Fruit fly (Drosophila melanogaster) whole organism, larva: Measurements from ENCODE around the gene Fer2.

Experiments used
- noc ChIP-seq: fragments of 200-800 bp; sonication (Bioruptor generic); optimal IDR thresholded peaks from 3 replicates; lab custom pipeline; 2019; ENCODE audit warnings: missing biosample characterization, mild to moderate bottlenecking, missing genetic modification characterization, moderate library complexity

Gene Fer2

DNA sequence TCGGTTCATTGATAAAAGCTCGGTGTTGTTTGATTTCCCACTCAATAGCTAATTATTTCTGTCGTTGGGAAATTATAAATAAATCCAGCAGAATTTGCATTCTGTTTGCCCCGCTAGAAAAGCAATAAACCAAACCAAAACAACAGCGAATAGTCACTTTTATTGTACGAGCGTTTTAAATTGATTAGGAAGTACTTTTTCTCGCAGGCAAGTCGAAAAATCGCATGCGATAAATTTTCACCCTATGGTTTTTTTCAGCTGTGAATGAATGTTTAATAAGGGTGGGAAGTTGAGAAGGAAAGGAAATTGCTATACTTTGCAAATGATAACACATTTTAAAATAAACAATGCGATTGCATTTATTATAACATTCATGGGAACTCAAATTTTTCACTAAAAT lies 4.9 kb upstream of the Fer2 start:
- TF ChIP-seq noc (tag; lab: Kevin White, UChicago) = no peak

dm6 chr3R:16154682-16155081 lies 3.6 kb upstream of the Fer2 start, which contains the start of gene CG6006:
CG6006 (plus strand) TSS chr3R:16154982.
- no peak for TF ChIP-seq noc (tag; lab: Kevin White, UChicago)

DNA sequence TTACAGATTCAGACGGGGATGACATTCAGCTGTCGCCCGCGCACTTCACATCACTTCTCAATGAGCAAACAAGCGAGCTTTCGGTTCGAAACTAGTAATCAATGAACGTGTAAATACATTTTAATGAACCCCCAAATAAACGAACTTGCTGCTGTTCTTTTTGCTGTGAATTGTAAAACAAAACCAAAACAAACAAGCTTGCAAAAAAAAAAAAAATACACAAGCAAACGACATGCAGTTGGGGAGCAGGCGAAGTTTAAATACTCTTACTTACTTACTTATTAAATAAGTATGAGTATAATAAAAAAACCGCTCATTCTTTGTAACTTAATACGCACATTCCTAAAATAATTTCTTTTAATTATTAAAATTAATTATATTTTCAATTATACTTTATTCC lies 3.2 kb upstream of the Fer2 start:
- no peak for TF ChIP-seq noc (tag; lab: Kevin White, UChicago)

dm6 chr3R:16153356-16153905 lies 2.3 kb upstream of the Fer2 start:
- TF ChIP-seq noc (tag; lab: Kevin White, UChicago) = no peak

DNA sequence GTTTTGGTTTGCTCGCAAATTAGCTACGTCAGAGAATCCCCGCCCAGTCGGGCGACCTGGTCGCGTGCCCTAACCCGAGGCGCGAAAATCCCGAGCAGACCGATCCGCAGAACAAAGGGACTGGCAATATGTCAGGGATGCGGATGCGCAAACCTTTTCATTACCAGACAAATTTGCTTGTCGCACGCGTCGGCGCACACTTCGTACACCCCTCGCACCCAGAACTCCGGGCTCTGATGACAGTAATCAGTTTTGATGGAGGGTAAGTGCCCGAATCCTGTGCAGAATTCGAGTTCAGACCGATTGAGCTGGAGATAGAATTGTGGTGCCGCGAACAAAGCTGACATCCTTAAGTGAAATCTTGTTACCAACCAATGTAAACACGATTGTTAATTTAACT lies 1.3 kb upstream of the Fer2 start:
- TF ChIP-seq noc (tag; lab: Kevin White, UChicago) = no peak

DNA sequence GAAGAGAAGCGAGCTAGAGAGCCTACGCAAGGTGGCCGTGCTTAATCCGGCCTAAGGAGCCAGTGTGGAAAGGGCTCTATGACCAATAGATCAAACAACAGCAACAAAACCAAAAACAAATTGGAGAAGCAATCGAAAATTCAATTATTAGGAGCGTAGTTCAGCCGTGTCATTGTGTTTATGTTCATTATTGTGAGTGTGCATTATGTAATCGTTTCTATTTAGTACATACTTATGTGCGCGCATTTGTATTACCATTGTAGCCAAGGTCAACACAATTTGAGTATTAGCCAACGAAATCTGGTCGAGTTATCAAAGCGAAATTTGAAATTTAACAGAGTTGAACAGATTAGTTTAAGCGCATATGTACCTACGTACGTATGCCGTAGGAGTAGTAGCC lies 2.4 kb downstream of the Fer2 start:
- TF ChIP-seq noc (tag; lab: Kevin White, UChicago) = no peak

dm6 chr3R:16146632-16147453 lies 4.3 kb downstream of the Fer2 start, which contains the start of the genes Mic26-27 and CG5916:
Mic26-27 (minus strand) TSS chr3R:16146855.
CG5916 (plus strand) TSS chr3R:16147029.
- TF ChIP-seq noc (tag; lab: Kevin White, UChicago) = peak; percentile 3

dm6 chr3R:16135616-16136015 lies 15.5 kb downstream of the Fer2 start:
- TF ChIP-seq noc (tag; lab: Kevin White, UChicago) = no peak

dm6 chr3R:16128471-16128870 lies 22.6 kb downstream of the Fer2 start:
- TF ChIP-seq noc (tag; lab: Kevin White, UChicago) = no peak

DNA sequence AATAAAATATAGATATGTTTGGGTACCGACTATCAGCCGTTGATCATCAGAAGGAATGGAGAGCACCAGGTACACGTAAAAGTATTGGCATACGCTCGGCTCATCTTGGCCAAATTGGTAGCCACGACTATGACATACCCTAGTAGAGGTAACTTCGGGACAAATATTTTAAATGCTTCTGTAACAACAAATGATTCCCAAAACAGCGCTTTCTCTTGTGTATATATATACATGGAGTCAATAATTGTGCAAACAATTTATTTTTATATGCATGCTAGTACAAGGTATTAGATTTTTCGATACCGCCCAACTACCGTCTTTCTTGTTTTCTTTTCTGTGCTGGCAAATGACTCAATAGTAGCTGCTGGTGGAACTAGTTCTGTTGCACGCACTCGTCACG lies 31.7 kb downstream of the Fer2 start:
- no peak for TF ChIP-seq noc (tag; lab: Kevin White, UChicago)

DNA sequence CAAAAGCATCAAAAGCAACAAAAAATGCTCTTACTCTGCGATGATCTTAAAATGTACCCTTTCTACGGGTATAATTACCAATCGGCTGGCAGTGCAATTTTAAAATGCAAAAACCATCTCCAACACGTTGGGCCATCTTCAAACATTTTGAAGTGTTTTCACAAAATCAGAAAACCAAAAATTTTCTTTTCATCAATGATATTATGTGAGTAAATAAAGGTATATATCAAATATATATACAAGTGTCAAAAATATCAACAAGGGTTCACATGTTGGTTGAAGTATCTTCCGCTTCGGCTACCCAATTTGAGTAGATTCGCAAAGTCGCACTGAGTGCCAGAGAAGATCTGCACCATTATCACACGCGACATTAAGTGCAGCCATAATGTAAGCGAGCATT lies 33.8 kb downstream of the Fer2 start:
- no peak for TF ChIP-seq noc (tag; lab: Kevin White, UChicago)

- TF ChIP-seq noc (tag; lab: Kevin White, UChicago) = no peak
Measured at dm6 chr3R:16115861-16116260, 35.3 kb downstream of the Fer2 start, which contains the start of gene Sb. Sb (plus strand) TSS chr3R:16116161.

DNA sequence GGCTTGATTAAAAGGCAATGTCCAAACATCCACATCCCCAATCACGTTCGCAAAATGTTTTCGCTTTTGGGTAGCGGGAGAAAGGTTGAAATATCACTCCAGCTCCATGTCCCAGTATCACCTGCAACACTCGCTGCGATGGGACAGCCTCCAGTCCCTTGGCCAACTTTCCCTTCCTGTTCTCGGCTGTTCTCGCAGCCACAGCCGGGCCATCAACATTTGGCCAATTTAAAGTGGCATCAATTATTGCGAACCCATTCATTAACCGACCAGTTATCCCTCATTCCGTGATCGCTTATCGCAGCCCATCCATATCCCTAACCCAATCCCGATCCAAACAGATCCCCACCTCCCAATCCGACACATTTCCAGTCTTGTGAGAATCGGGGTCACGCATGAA lies 38.0 kb downstream of the Fer2 start:
- no peak for TF ChIP-seq noc (tag; lab: Kevin White, UChicago)

dm6 chr3R:16105813-16106480 lies 45.2 kb downstream of the Fer2 start:
- no peak for TF ChIP-seq noc (tag; lab: Kevin White, UChicago)
